Fruit fly (Drosophila melanogaster) whole organism, embryonic: ENCODE results near the gene cwo.
A peak's percentile ranks its signal among the peaks of the same experiment; 100 is the strongest.

Experiments
- Atf-2 ChIP-seq: fragments of 200-800 bp; sonication (Bioruptor generic); optimal IDR thresholded peaks from 2 replicates; lab custom pipeline; 2016; ENCODE audit warnings: missing biosample characterization, missing genetic modification characterization
- Atf6 ChIP-seq: fragments of 200-800 bp; sonication (Bioruptor generic); IDR thresholded peaks from 2 replicates; pipeline ENCODE4 v1.3.6; 2022; ENCODE audit warnings: missing biosample characterization, missing genetic modification characterization
- Bgb ChIP-seq: fragments of 200-800 bp; sonication (Bioruptor generic); IDR thresholded peaks from 2 replicates; pipeline ENCODE4 v1.3.6; 2022; ENCODE audit warnings: missing biosample characterization, missing genetic modification characterization; ENCODE audit not compliant: partially characterized antibody
- CG10321 ChIP-seq: fragments of 200-800 bp; sonication (Bioruptor generic); IDR thresholded peaks from 2 replicates; pipeline ENCODE4 v1.3.6; 2022; ENCODE audit warnings: missing biosample characterization, missing genetic modification characterization
- CG12391 ChIP-seq: fragments of 200-800 bp; sonication (Bioruptor generic); optimal IDR thresholded peaks from 3 replicates; lab custom pipeline; 2018; ENCODE audit warnings: missing biosample characterization, mild to moderate bottlenecking, missing genetic modification characterization, moderate library complexity
- CG12769 ChIP-seq: fragments of 200-800 bp; sonication (Bioruptor generic); optimal IDR thresholded peaks from 2 replicates; lab custom pipeline; 2019; ENCODE audit warnings: missing biosample characterization, mild to moderate bottlenecking, missing genetic modification characterization, moderate library complexity
- CG14050 ChIP-seq: fragments of 200-800 bp; sonication (Bioruptor generic); IDR thresholded peaks from 3 replicates; pipeline ENCODE4 v1.3.6; 2022; ENCODE audit warnings: missing biosample characterization, missing genetic modification characterization
- CG15479 ChIP-seq: fragments of 200-800 bp; sonication (Bioruptor generic); optimal IDR thresholded peaks from 3 replicates; lab custom pipeline; 2019; ENCODE audit warnings: missing biosample characterization, mild to moderate bottlenecking, missing genetic modification characterization, moderate library complexity
- CG1647 ChIP-seq: fragments of 200-800 bp; sonication (Bioruptor generic); optimal IDR thresholded peaks from 3 replicates; lab custom pipeline; 2016; ENCODE audit warnings: missing biosample characterization, missing genetic modification characterization
- CG17361 ChIP-seq: fragments of 200-800 bp; sonication (Bioruptor generic); IDR thresholded peaks from 3 replicates; pipeline ENCODE4 v1.3.6; 2022; ENCODE audit warnings: missing biosample characterization, missing genetic modification characterization
- CG17385 ChIP-seq: fragments of 200-800 bp; sonication (Bioruptor generic); optimal IDR thresholded peaks from 3 replicates; lab custom pipeline; 2018; ENCODE audit warnings: missing biosample characterization, mild to moderate bottlenecking, missing genetic modification characterization
- CG2712 ChIP-seq: fragments of 200-800 bp; optimal IDR thresholded peaks from 3 replicates; lab custom pipeline; 2019; ENCODE audit warnings: missing biosample characterization, mild to moderate bottlenecking, missing genetic modification characterization, moderate library complexity
- CG31224 ChIP-seq: fragments of 200-800 bp; sonication (Bioruptor generic); IDR thresholded peaks from 2 replicates; pipeline ENCODE4 v1.3.6; 2022; ENCODE audit warnings: missing biosample characterization, missing genetic modification characterization
- CG33213 ChIP-seq: fragments of 200-800 bp; sonication (Bioruptor generic); optimal IDR thresholded peaks from 3 replicates; lab custom pipeline; 2016; ENCODE audit warnings: missing biosample characterization, missing genetic modification characterization
- CG3726 ChIP-seq: fragments of 200-800 bp; sonication (Bioruptor generic); IDR thresholded peaks from 3 replicates; pipeline ENCODE4, ENCODE4 v1.3.6; 2022; ENCODE audit warnings: missing biosample characterization, missing genetic modification characterization
- CG43689 ChIP-seq: fragments of 200-800 bp; sonication (Bioruptor generic); IDR thresholded peaks from 2 replicates; pipeline ENCODE4 v1.3.6; 2022; ENCODE audit warnings: missing biosample characterization, missing genetic modification characterization
- CG4820 ChIP-seq: fragments of 200-800 bp; sonication (Bioruptor generic); optimal IDR thresholded peaks from 3 replicates; lab custom pipeline; 2016; ENCODE audit warnings: missing biosample characterization, missing genetic modification characterization
- CG6175 ChIP-seq: fragments of 200-800 bp; sonication (Bioruptor generic); IDR thresholded peaks from 3 replicates; pipeline ENCODE4 v1.3.6; 2022; ENCODE audit warnings: missing biosample characterization, missing genetic modification characterization
- CG6654 ChIP-seq: fragments of 200-800 bp; sonication (Bioruptor generic); optimal IDR thresholded peaks from 2 replicates; lab custom pipeline; 2017; ENCODE audit warnings: missing biosample characterization, mild to moderate bottlenecking, missing genetic modification characterization
- CG6689 ChIP-seq: fragments of 200-800 bp; sonication (Bioruptor generic); IDR thresholded peaks from 2 replicates; pipeline ENCODE4 v1.3.6; 2022; ENCODE audit warnings: missing biosample characterization, missing genetic modification characterization
- CG6854 ChIP-seq: fragments of 200-800 bp; sonication (Bioruptor generic); optimal IDR thresholded peaks from 3 replicates; lab custom pipeline; 2017; ENCODE audit warnings: missing biosample characterization, mild to moderate bottlenecking, missing genetic modification characterization
- CG7271 ChIP-seq: fragments of 200-800 bp; sonication (Bioruptor generic); optimal IDR thresholded peaks from 2 replicates; lab custom pipeline; 2018; ENCODE audit warnings: missing biosample characterization, mild to moderate bottlenecking, missing genetic modification characterization, moderate library complexity
- CG7556 ChIP-seq: fragments of 200-800 bp; sonication (Bioruptor generic); optimal IDR thresholded peaks from 2 replicates; lab custom pipeline; 2017; ENCODE audit warnings: missing biosample characterization, mild to moderate bottlenecking, missing genetic modification characterization
- CG8281 ChIP-seq: fragments of 200-800 bp; sonication (Bioruptor generic); optimal IDR thresholded peaks from 2 replicates; lab custom pipeline; 2018; ENCODE audit warnings: missing biosample characterization, mild to moderate bottlenecking, missing genetic modification characterization, moderate library complexity
- CG9727 ChIP-seq: fragments of 200-800 bp; sonication (Bioruptor generic); optimal IDR thresholded peaks from 3 replicates; lab custom pipeline; 2017; ENCODE audit warnings: missing biosample characterization, mild to moderate bottlenecking, missing genetic modification characterization
- CTCF ChIP-seq: fragments of 200-800 bp; sonication (Bioruptor generic); optimal IDR thresholded peaks from 2 replicates; lab custom pipeline; 2017; ENCODE audit warnings: missing biosample characterization, mild to moderate bottlenecking, missing genetic modification characterization, moderate library complexity
- D19B ChIP-seq: fragments of 200-800 bp; sonication (Bioruptor generic); optimal IDR thresholded peaks from 2 replicates; lab custom pipeline; 2017; ENCODE audit warnings: missing biosample characterization, mild to moderate bottlenecking, missing genetic modification characterization
- Dfd ChIP-seq, 2 experiments: fragments of >200 bp; optimal IDR thresholded peaks; 2 replicates each; lab custom pipeline; 2017; ENCODE audit warnings: missing biosample characterization in 2 of 2, missing genetic modification characterization in 2 of 2
- Dip2 ChIP-seq: fragments of 200-800 bp; sonication (Bioruptor generic); IDR thresholded peaks from 2 replicates; pipeline ENCODE4 v1.3.6; 2022; ENCODE audit warnings: missing biosample characterization, missing genetic modification characterization
- Eip74EF ChIP-seq, 2 experiments: fragments of 200-800 bp in 1 of 2; fragments of >200 bp in 1 of 2; sonication (Bioruptor generic) in 1 of 2; optimal IDR thresholded peaks; 2 replicates each; lab custom pipeline; 2017 to 2019; ENCODE audit warnings: missing biosample characterization in 2 of 2, missing genetic modification characterization in 2 of 2, mild to moderate bottlenecking in 1 of 2, moderate library complexity in 1 of 2
- Elba2 ChIP-seq: fragments of 200-800 bp; sonication (Bioruptor generic); optimal IDR thresholded peaks from 3 replicates; lab custom pipeline; 2016; ENCODE audit warnings: missing biosample characterization, missing genetic modification characterization
- Gug ChIP-seq: fragments of 200-800 bp; sonication (Bioruptor generic); IDR thresholded peaks from 4 replicates; pipeline ENCODE4 v1.3.6; 2022; ENCODE audit warnings: missing biosample characterization, missing genetic modification characterization
- Hr39 ChIP-seq: fragments of >200 bp; optimal IDR thresholded peaks from 2 replicates; lab custom pipeline; 2017
- Hsf ChIP-seq: fragments of 200-800 bp; sonication (Bioruptor generic); optimal IDR thresholded peaks from 3 replicates; lab custom pipeline; 2016; ENCODE audit warnings: missing biosample characterization, missing genetic modification characterization
- Oaz ChIP-seq: fragments of 200-800 bp; sonication (Bioruptor generic); IDR thresholded peaks from 2 replicates; pipeline ENCODE4 v1.3.6; 2022; ENCODE audit warnings: missing biosample characterization, missing genetic modification characterization
- ash1 ChIP-seq: fragments of 200-800 bp; sonication (Bioruptor generic); optimal IDR thresholded peaks from 2 replicates; lab custom pipeline; 2018; ENCODE audit warnings: missing biosample characterization, mild to moderate bottlenecking, missing genetic modification characterization
- az2 ChIP-seq: fragments of 200-800 bp; sonication (Bioruptor generic); optimal IDR thresholded peaks from 3 replicates; lab custom pipeline; 2016; ENCODE audit warnings: missing biosample characterization, missing genetic modification characterization
- chn ChIP-seq: fragments of 200-800 bp; sonication (Bioruptor generic); optimal IDR thresholded peaks from 2 replicates; lab custom pipeline; 2016; ENCODE audit warnings: missing biosample characterization, missing genetic modification characterization
- ems ChIP-seq: fragments of 200-800 bp; sonication (Bioruptor generic); optimal IDR thresholded peaks from 3 replicates; lab custom pipeline; 2016; ENCODE audit warnings: missing biosample characterization, missing genetic modification characterization
- en ChIP-seq: fragments of 200-800 bp; sonication (Bioruptor generic); optimal IDR thresholded peaks from 2 replicates; lab custom pipeline; 2016; ENCODE audit warnings: missing biosample characterization, missing genetic modification characterization
- gcm2 ChIP-seq: fragments of 200-800 bp; sonication (Bioruptor generic); optimal IDR thresholded peaks from 2 replicates; lab custom pipeline; 2016; ENCODE audit warnings: missing biosample characterization, missing genetic modification characterization
- gt ChIP-seq: fragments of 200-800 bp; sonication (Bioruptor generic); IDR thresholded peaks from 2 replicates; pipeline ENCODE4 v1.3.6; 2022; ENCODE audit warnings: missing biosample characterization, missing genetic modification characterization
- ham ChIP-seq: fragments of 200-800 bp; sonication (Bioruptor generic); IDR thresholded peaks from 2 replicates; pipeline ENCODE4 v1.3.6; 2022; ENCODE audit warnings: missing biosample characterization, missing genetic modification characterization
- hb ChIP-seq: fragments of 200-800 bp; sonication (Bioruptor generic); IDR thresholded peaks from 3 replicates; pipeline ENCODE4 v1.3.6; 2022; ENCODE audit warnings: missing biosample characterization, missing genetic modification characterization; ENCODE audit not compliant: partially characterized antibody
- luna ChIP-seq: fragments of 200-800 bp; sonication (Bioruptor generic); optimal IDR thresholded peaks from 2 replicates; lab custom pipeline; 2016; ENCODE audit warnings: missing biosample characterization, missing genetic modification characterization
- nerfin-2 ChIP-seq: fragments of 200-800 bp; sonication (Bioruptor generic); IDR thresholded peaks from 2 replicates; pipeline ENCODE4 v1.3.6; 2022; ENCODE audit warnings: missing biosample characterization, missing genetic modification characterization; ENCODE audit not compliant: partially characterized antibody
- peb ChIP-seq: fragments of 200-800 bp; sonication (Bioruptor generic); IDR thresholded peaks from 2 replicates; pipeline ENCODE4 v1.3.6; 2022; ENCODE audit warnings: missing biosample characterization, missing genetic modification characterization
- pnt ChIP-seq: fragments of 200-800 bp; sonication (Bioruptor generic); optimal IDR thresholded peaks from 3 replicates; lab custom pipeline; 2016; ENCODE audit warnings: missing biosample characterization, missing genetic modification characterization
- run ChIP-seq: fragments of 200-800 bp; sonication (Bioruptor generic); optimal IDR thresholded peaks from 3 replicates; lab custom pipeline; 2018; ENCODE audit warnings: missing biosample characterization, mild to moderate bottlenecking, missing genetic modification characterization
- sd ChIP-seq: fragments of 200-800 bp; sonication (Bioruptor generic); optimal IDR thresholded peaks from 3 replicates; lab custom pipeline; 2018; ENCODE audit warnings: missing biosample characterization, mild to moderate bottlenecking, missing genetic modification characterization, moderate library complexity
- sens ChIP-seq: fragments of 200-800 bp; sonication (Bioruptor generic); peaks from one replicate; lab custom pipeline; 2016; ENCODE audit warnings: missing biosample characterization, missing genetic modification characterization
- seq ChIP-seq: fragments of 200-800 bp; sonication (Bioruptor generic); IDR thresholded peaks from 2 replicates; pipeline ENCODE4 v1.3.6; 2022; ENCODE audit warnings: missing biosample characterization, missing genetic modification characterization
- zen2 ChIP-seq: fragments of 200-800 bp; sonication (Bioruptor generic); IDR thresholded peaks from 3 replicates; pipeline ENCODE4 v1.3.6; 2022; ENCODE audit warnings: missing biosample characterization, missing genetic modification characterization; ENCODE audit not compliant: partially characterized antibody

cwo gene

DNA sequence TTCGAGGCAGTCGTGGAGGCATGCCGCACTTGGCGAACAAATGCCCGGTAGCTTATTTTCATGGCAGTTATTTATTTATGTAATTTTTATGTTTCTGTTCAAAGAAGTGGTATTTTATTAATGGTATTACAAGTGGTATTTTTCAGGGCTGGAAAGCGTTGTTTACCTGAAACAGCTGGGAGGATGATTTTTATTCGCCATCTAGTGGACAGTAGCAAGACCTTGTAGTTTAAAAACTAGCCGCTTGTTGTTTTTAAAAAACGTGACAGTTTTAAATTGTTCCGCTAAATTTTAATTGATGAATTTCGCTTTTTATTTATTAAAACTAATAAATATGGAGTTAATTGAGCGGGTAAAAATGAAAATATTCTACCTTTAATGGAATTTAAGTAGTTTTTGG is 27.9 kb downstream of the cwo start, which contains the start of gene CG6345 (continued):
- TF ChIP-seq CG43689 (GFP tag; lab: Robert Waterston, UW) (peak; percentile 77), CG6654 (peak; percentile 80), D19B (GFP tag; lab: Kevin White, UChicago) (peak; percentile 63), Hsf (peak; percentile 89), CG17385 (GFP tag; lab: Kevin White, UChicago) (peak; percentile 81), CG6689 (GFP tag; lab: Robert Waterston, UW) (peak; percentile 65), CG17361 (GFP tag; lab: Robert Waterston, UW) (peak; percentile 75), Hr39 (lab: Kevin White, UChicago) (no peak), Atf6 (GFP tag; lab: Robert Waterston, UW) (peak; percentile 67), chn (GFP tag; lab: Kevin White, UChicago) (peak; percentile 87), CG8281 (tag; lab: Kevin White, UChicago) (peak; percentile 62), ham (GFP tag; lab: Robert Waterston, UW) (no peak), CG4820 (peak; percentile 88), zen2 (GFP tag; lab: Robert Waterston, UW) (no peak), CTCF (GFP tag; lab: Kevin White, UChicago) (peak; percentile 100), gcm2 (GFP tag; lab: Kevin White, UChicago) (peak; percentile 68), Gug (GFP tag; lab: Robert Waterston, UW) (no peak), CG33213 (GFP tag; lab: Kevin White, UChicago) (peak; percentile 90), CG6175 (no peak), ems (GFP tag; lab: Kevin White, UChicago) (peak; percentile 83), Dfd (GFP tag; optimal IDR thresholded peaks at IDR 0.05; lab: Kevin White, UChicago) (no peak), sens (GFP tag; lab: Kevin White, UChicago) (peak; percentile 97), Atf-2 (GFP tag; lab: Kevin White, UChicago) (peak; percentile 83), Eip74EF (GFP tag; optimal IDR thresholded peaks at IDR 0.05; lab: Kevin White, UChicago) (peak in 1 of 2 experiments; percentile 31), gt (GFP tag; lab: Robert Waterston, UW) (no peak), Dip2 (no peak), run (tag; lab: Kevin White, UChicago) (peak; percentile 21), peb (peak; percentile 45; the same call in 1 of the 2 replicates), luna (GFP tag; lab: Kevin White, UChicago) (no peak), CG31224 (GFP tag; lab: Robert Waterston, UW) (peak; percentile 65), Oaz (GFP tag; lab: Robert Waterston, UW) (0 out of 2 replicates have a peak, but pooled peaks have one; percentile 31), sd (tag; lab: Kevin White, UChicago) (no peak), CG15479 (GFP tag; lab: Kevin White, UChicago) (no peak), CG12769 (tag; lab: Kevin White, UChicago) (peak; percentile 60), CG14050 (GFP tag; lab: Robert Waterston, UW) (peak; percentile 78), Bgb (GFP tag; lab: Robert Waterston, UW) (no peak), nerfin-2 (GFP tag; lab: Robert Waterston, UW) (no peak), ash1 (peak; percentile 46), CG6854 (GFP tag; lab: Kevin White, UChicago) (peak; percentile 89), CG9727 (GFP tag; lab: Kevin White, UChicago) (peak; percentile 88), hb (no peak), seq (GFP tag; lab: Robert Waterston, UW) (peak; percentile 44), CG1647 (GFP tag; lab: Kevin White, UChicago) (peak; percentile 81), CG7556 (GFP tag; lab: Kevin White, UChicago) (peak; percentile 59), CG12391 (tag; lab: Kevin White, UChicago) (peak; percentile 79), CG10321 (peak; percentile 48; the same call in 1 of the 2 replicates), CG3726 (GFP tag; lab: Robert Waterston, UW) (peak; percentile 60; the same call in 2 of the 3 replicates), pnt (GFP tag; lab: Kevin White, UChicago) (peak; percentile 53), az2 (GFP tag; lab: Kevin White, UChicago) (peak; percentile 91), Elba2 (peak; percentile 50), CG2712 (tag; lab: Kevin White, UChicago) (peak; percentile 88), en (peak; percentile 84), CG7271 (tag; lab: Kevin White, UChicago) (peak; percentile 82)
